Worm (Caenorhabditis elegans) whole organism, mixed stage, embryonic: ENCODE results near the gene rab-14.

Experiments used
- elt-1 ChIP-seq: sonication (generic microtip); optimal IDR thresholded peaks from 2 replicates; lab custom pipeline; 2017; ENCODE audit warnings: missing genetic modification characterization, mild to moderate bottlenecking, missing compliant biosample characterization, antibody characterized with exemption, moderate library complexity, borderline replicate concordance; ENCODE audit not compliant: insufficient read depth
- nhr-237 ChIP-seq: fragments of 150-350 bp; optimal IDR thresholded peaks from 2 replicates; lab custom pipeline; 2014; ENCODE audit warnings: missing biosample characterization, missing genetic modification characterization
- nhr-76 ChIP-seq: sonication (generic microtip); optimal IDR thresholded peaks from 2 replicates; lab custom pipeline; 2017; ENCODE audit warnings: missing biosample characterization, missing genetic modification characterization
- pha-4 ChIP-seq: fragments of 150-350 bp; optimal IDR thresholded peaks from 2 replicates; lab custom pipeline; 2018; ENCODE audit warnings: missing biosample characterization, missing genetic modification reagents, missing genetic modification characterization
- unc-62 ChIP-seq: fragments of 150-350 bp; optimal IDR thresholded peaks from 2 replicates; lab custom pipeline; 2014; ENCODE audit warnings: missing biosample characterization, missing genetic modification reagents, missing genetic modification characterization

- TF ChIP-seq pha-4 (tag; lab: Kevin White, UChicago), result no peak
- TF ChIP-seq unc-62 (GFP tag; lab: Kevin White, UChicago), result no peak
- TF ChIP-seq nhr-237, result no peak
- TF ChIP-seq elt-1, result no peak
- no peak for TF ChIP-seq nhr-76 (tag; lab: Kevin White, UChicago)
These were observed 46.8 kb upstream of the rab-14 start for ce11 chrX:15653196-15653595.
